Fruit fly (Drosophila melanogaster) whole organism, embryonic: Measurements from ENCODE around the gene Rdh.

Experiments
- Abd-B ChIP-seq: fragments of 200-800 bp; sonication (Bioruptor generic); optimal IDR thresholded peaks from 2 replicates; lab custom pipeline; 2018; ENCODE audit warnings: missing biosample characterization, mild to moderate bottlenecking, missing genetic modification characterization, moderate library complexity
- Adf1 ChIP-seq: fragments of 200-800 bp; sonication (Bioruptor generic); IDR thresholded peaks from 2 replicates; pipeline ENCODE4 v1.3.6; 2022; ENCODE audit warnings: missing biosample characterization, missing genetic modification characterization
- CG10209 ChIP-seq: fragments of 200-800 bp; sonication (Bioruptor generic); optimal IDR thresholded peaks from 3 replicates; lab custom pipeline; 2017; ENCODE audit warnings: missing biosample characterization, mild to moderate bottlenecking, missing genetic modification characterization, missing genetic modification reagents
- CG10321 ChIP-seq: fragments of 200-800 bp; sonication (Bioruptor generic); IDR thresholded peaks from 2 replicates; pipeline ENCODE4 v1.3.6; 2022; ENCODE audit warnings: missing biosample characterization, missing genetic modification characterization
- CG10565 ChIP-seq: fragments of 200-800 bp; sonication (Bioruptor generic); optimal IDR thresholded peaks from 3 replicates; lab custom pipeline; 2016; ENCODE audit warnings: missing biosample characterization, mild to moderate bottlenecking, missing genetic modification characterization
- CG10959 ChIP-seq: fragments of 200-800 bp; sonication (Bioruptor generic); IDR thresholded peaks from 2 replicates; pipeline ENCODE4 v1.3.6; 2022; ENCODE audit warnings: missing biosample characterization, missing genetic modification characterization
- CG11504 ChIP-seq: fragments of 200-800 bp; sonication (Bioruptor generic); optimal IDR thresholded peaks from 3 replicates; lab custom pipeline; 2019; ENCODE audit warnings: missing biosample characterization, mild to moderate bottlenecking, missing genetic modification characterization, moderate library complexity
- CG12104 ChIP-seq: fragments of 200-800 bp; sonication (Bioruptor generic); optimal IDR thresholded peaks from 3 replicates; lab custom pipeline; 2016; ENCODE audit warnings: missing biosample characterization, missing genetic modification characterization
- CG12299 ChIP-seq: fragments of 200-800 bp; sonication (Bioruptor generic); optimal IDR thresholded peaks from 2 replicates; lab custom pipeline; 2018; ENCODE audit warnings: missing biosample characterization, mild to moderate bottlenecking, missing genetic modification characterization
- CG12744 ChIP-seq: fragments of 200-800 bp; sonication (Bioruptor generic); optimal IDR thresholded peaks from 2 replicates; lab custom pipeline; 2016; ENCODE audit warnings: missing biosample characterization, missing genetic modification characterization
- CG13424 ChIP-seq: fragments of 200-800 bp; sonication (Bioruptor generic); optimal IDR thresholded peaks from 2 replicates; lab custom pipeline; 2019; ENCODE audit warnings: missing biosample characterization, mild to moderate bottlenecking, missing genetic modification characterization, moderate library complexity
- CG1603 ChIP-seq: fragments of 200-800 bp; sonication (Bioruptor generic); optimal IDR thresholded peaks from 2 replicates; lab custom pipeline; 2019; ENCODE audit warnings: missing biosample characterization, mild to moderate bottlenecking, missing genetic modification characterization, moderate library complexity
- CG16863 ChIP-seq: fragments of 200-800 bp; sonication (Bioruptor generic); optimal IDR thresholded peaks from 3 replicates; lab custom pipeline; 2016; ENCODE audit warnings: missing biosample characterization, missing genetic modification characterization
- CG2199 ChIP-seq: fragments of 200-800 bp; sonication (Bioruptor generic); IDR thresholded peaks from 3 replicates; pipeline ENCODE4 v1.3.6; 2022; ENCODE audit warnings: missing biosample characterization, missing genetic modification characterization
- CG2889 ChIP-seq: fragments of 200-800 bp; sonication (Bioruptor generic); IDR thresholded peaks from 3 replicates; pipeline ENCODE4 v1.3.6; 2022; ENCODE audit warnings: missing biosample characterization, missing genetic modification characterization
- CG31388 ChIP-seq: fragments of 200-800 bp; sonication (Bioruptor generic); optimal IDR thresholded peaks from 2 replicates; lab custom pipeline; 2016; ENCODE audit warnings: missing biosample characterization, missing genetic modification characterization
- CG34376 ChIP-seq: fragments of 200-800 bp; sonication (Bioruptor generic); optimal IDR thresholded peaks from 2 replicates; lab custom pipeline; 2018; ENCODE audit warnings: missing biosample characterization, mild to moderate bottlenecking, missing genetic modification characterization
- CG4282 ChIP-seq: fragments of 200-800 bp; sonication (Bioruptor generic); optimal IDR thresholded peaks from 2 replicates; lab custom pipeline; 2016; ENCODE audit warnings: missing biosample characterization, missing genetic modification characterization
- CG4707 ChIP-seq: fragments of 200-800 bp; sonication (Bioruptor generic); optimal IDR thresholded peaks from 2 replicates; lab custom pipeline; 2018; ENCODE audit warnings: missing biosample characterization, mild to moderate bottlenecking, missing genetic modification characterization, moderate library complexity
- CG6654 ChIP-seq: fragments of 200-800 bp; sonication (Bioruptor generic); optimal IDR thresholded peaks from 2 replicates; lab custom pipeline; 2017; ENCODE audit warnings: missing biosample characterization, mild to moderate bottlenecking, missing genetic modification characterization
- CG7963 ChIP-seq: fragments of 200-800 bp; sonication (Bioruptor generic); IDR thresholded peaks from 3 replicates; pipeline ENCODE4 v1.3.6; 2022; ENCODE audit warnings: missing biosample characterization, missing genetic modification characterization; ENCODE audit not compliant: partially characterized antibody
- CG9817 ChIP-seq: fragments of 200-800 bp; sonication (Bioruptor generic); optimal IDR thresholded peaks from 2 replicates; lab custom pipeline; 2018; ENCODE audit warnings: missing biosample characterization, mild to moderate bottlenecking, missing genetic modification characterization, moderate library complexity
- CoRest ChIP-seq: fragments of 200-800 bp; sonication (Bioruptor generic); optimal IDR thresholded peaks from 3 replicates; lab custom pipeline; 2018; ENCODE audit warnings: missing biosample characterization, mild to moderate bottlenecking, missing genetic modification characterization, moderate library complexity
- Dfd ChIP-seq, 2 experiments: fragments of >200 bp; optimal IDR thresholded peaks; 2 replicates each; lab custom pipeline; 2017; ENCODE audit warnings: missing biosample characterization in 2 of 2, missing genetic modification characterization in 2 of 2
- E2f2 ChIP-seq: fragments of 200-800 bp; sonication (Bioruptor generic); IDR thresholded peaks from 2 replicates; pipeline ENCODE4 v1.3.6; 2022; ENCODE audit warnings: missing biosample characterization, missing genetic modification characterization
- Eip74EF ChIP-seq, 2 experiments: fragments of 200-800 bp in 1 of 2; fragments of >200 bp in 1 of 2; sonication (Bioruptor generic) in 1 of 2; optimal IDR thresholded peaks; 2 replicates each; lab custom pipeline; 2017 to 2019; ENCODE audit warnings: missing biosample characterization in 2 of 2, missing genetic modification characterization in 2 of 2, mild to moderate bottlenecking in 1 of 2, moderate library complexity in 1 of 2
- Hsf ChIP-seq: fragments of 200-800 bp; sonication (Bioruptor generic); optimal IDR thresholded peaks from 3 replicates; lab custom pipeline; 2016; ENCODE audit warnings: missing biosample characterization, missing genetic modification characterization
- Mes4 ChIP-seq: fragments of 200-800 bp; sonication (Bioruptor generic); optimal IDR thresholded peaks from 2 replicates; lab custom pipeline; 2016; ENCODE audit warnings: missing biosample characterization, missing genetic modification characterization
- Opbp ChIP-seq: fragments of 200-800 bp; sonication (Bioruptor generic); IDR thresholded peaks from 3 replicates; pipeline ENCODE4 v1.3.6; 2022; ENCODE audit warnings: missing biosample characterization, missing genetic modification characterization; ENCODE audit not compliant: partially characterized antibody
- Rx ChIP-seq: fragments of 200-800 bp; sonication (Bioruptor generic); IDR thresholded peaks from 2 replicates; pipeline ENCODE4 v1.3.6; 2022; ENCODE audit warnings: missing biosample characterization, missing genetic modification characterization
- Sin3A ChIP-seq: fragments of >200 bp; optimal IDR thresholded peaks from 2 replicates; lab custom pipeline; 2018
- Spps ChIP-seq: fragments of 200-800 bp; sonication (Bioruptor generic); optimal IDR thresholded peaks from 2 replicates; lab custom pipeline; 2018; ENCODE audit warnings: missing biosample characterization, mild to moderate bottlenecking, missing genetic modification characterization
- al ChIP-seq: fragments of 200-800 bp; sonication (Bioruptor generic); IDR thresholded peaks from 2 replicates; pipeline ENCODE4 v1.3.6; 2022; ENCODE audit warnings: missing biosample characterization, missing genetic modification characterization
- ap ChIP-seq: fragments of 200-800 bp; sonication (Bioruptor generic); IDR thresholded peaks from 2 replicates; pipeline ENCODE4 v1.3.6; 2022; ENCODE audit warnings: missing biosample characterization, missing genetic modification characterization
- bab2 ChIP-seq: fragments of 200-800 bp; sonication (Bioruptor generic); optimal IDR thresholded peaks from 2 replicates; lab custom pipeline; 2016; ENCODE audit warnings: missing biosample characterization, missing genetic modification characterization
- bbx ChIP-seq: fragments of 200-800 bp; sonication (Bioruptor generic); IDR thresholded peaks from 2 replicates; pipeline ENCODE4 v1.3.6; 2022; ENCODE audit warnings: missing biosample characterization, missing genetic modification characterization; ENCODE audit not compliant: partially characterized antibody
- ci ChIP-seq: fragments of 200-800 bp; sonication (Bioruptor generic); IDR thresholded peaks from 3 replicates; pipeline ENCODE4 v1.3.6; 2022; ENCODE audit warnings: missing biosample characterization, missing genetic modification characterization
- crc ChIP-seq: fragments of 200-800 bp; sonication (Bioruptor generic); optimal IDR thresholded peaks from 2 replicates; lab custom pipeline; 2016; ENCODE audit warnings: missing biosample characterization, missing genetic modification characterization
- exex ChIP-seq: fragments of 200-800 bp; sonication (Bioruptor generic); optimal IDR thresholded peaks from 4 replicates; lab custom pipeline; 2018; ENCODE audit warnings: missing biosample characterization, mild to moderate bottlenecking, missing genetic modification characterization, moderate library complexity
- grau ChIP-seq: fragments of 200-800 bp; optimal IDR thresholded peaks from 3 replicates; lab custom pipeline; 2019; ENCODE audit warnings: missing biosample characterization, mild to moderate bottlenecking, missing genetic modification characterization, moderate library complexity
- gsb-n ChIP-seq: fragments of 200-800 bp; sonication (Bioruptor generic); optimal IDR thresholded peaks from 3 replicates; lab custom pipeline; 2018; ENCODE audit warnings: missing biosample characterization, mild to moderate bottlenecking, missing genetic modification characterization
- her ChIP-seq: fragments of 200-800 bp; sonication (Bioruptor generic); optimal IDR thresholded peaks from 2 replicates; lab custom pipeline; 2016; ENCODE audit warnings: missing biosample characterization, missing genetic modification characterization
- hth ChIP-seq: fragments of >200 bp; optimal IDR thresholded peaks from 2 replicates; lab custom pipeline; 2017; ENCODE audit warnings: inconsistent platforms
- jing ChIP-seq: fragments of 200-800 bp; sonication (Bioruptor generic); optimal IDR thresholded peaks from 2 replicates; lab custom pipeline; 2018; ENCODE audit warnings: missing biosample characterization, mild to moderate bottlenecking, missing genetic modification characterization
- nau ChIP-seq: fragments of 200-800 bp; sonication (Bioruptor generic); optimal IDR thresholded peaks from 3 replicates; lab custom pipeline; 2017; ENCODE audit warnings: missing biosample characterization, mild to moderate bottlenecking, missing genetic modification characterization, missing genetic modification reagents
- nmo ChIP-seq: fragments of 200-800 bp; sonication (Bioruptor generic); optimal IDR thresholded peaks from 2 replicates; lab custom pipeline; 2018; ENCODE audit warnings: missing biosample characterization, mild to moderate bottlenecking, missing genetic modification characterization, moderate library complexity
- pho ChIP-seq: fragments of 200-800 bp; sonication (Bioruptor generic); optimal IDR thresholded peaks from 2 replicates; lab custom pipeline; 2016; ENCODE audit warnings: missing biosample characterization, missing genetic modification characterization
- salm ChIP-seq: fragments of 200-800 bp; sonication (Bioruptor generic); optimal IDR thresholded peaks from 2 replicates; lab custom pipeline; 2018; ENCODE audit warnings: missing biosample characterization, mild to moderate bottlenecking, missing genetic modification characterization
- sqz ChIP-seq: fragments of 200-800 bp; sonication (Bioruptor generic); optimal IDR thresholded peaks from 3 replicates; lab custom pipeline; 2018; ENCODE audit warnings: missing biosample characterization, mild to moderate bottlenecking, missing genetic modification characterization
- tna ChIP-seq: fragments of 200-800 bp; sonication (Bioruptor generic); IDR thresholded peaks from 2 replicates; pipeline ENCODE4 v1.3.6; 2022; ENCODE audit warnings: missing biosample characterization, missing genetic modification characterization; ENCODE audit not compliant: partially characterized antibody
- vfl ChIP-seq: fragments of 200-800 bp; sonication (Bioruptor generic); optimal IDR thresholded peaks from 2 replicates; lab custom pipeline; 2016; ENCODE audit warnings: missing biosample characterization, missing genetic modification characterization

Gene Rdh

DNA sequence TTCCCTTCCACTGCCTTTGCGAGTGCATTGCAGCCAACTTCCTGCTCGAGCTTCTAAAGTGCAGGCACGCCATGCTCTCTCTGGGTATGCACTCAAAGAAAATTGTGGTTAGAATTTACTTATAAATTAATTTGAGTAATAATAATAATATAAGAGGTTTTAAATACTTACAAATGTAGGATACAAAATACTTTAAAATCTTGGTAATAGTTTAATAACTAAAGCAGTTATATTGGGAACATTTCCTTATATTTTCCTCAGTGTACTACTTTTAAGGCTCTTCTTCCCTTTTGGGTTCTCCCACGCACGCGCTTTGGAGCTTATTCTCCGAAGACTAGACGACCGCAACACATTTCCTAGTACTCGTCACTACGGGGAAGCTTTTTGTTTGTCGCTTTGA lies 1.3 kb downstream of the Rdh start (continued):
- TF ChIP-seq CG9817 (peak; percentile 74), exex (tag; lab: Kevin White, UChicago) (peak; percentile 42), sqz (GFP tag; lab: Kevin White, UChicago) (peak; percentile 70), CG13424 (tag; lab: Kevin White, UChicago) (peak; percentile 90), grau (tag; lab: Kevin White, UChicago) (peak; percentile 90), Opbp (GFP tag; lab: Robert Waterston, UW) (no peak), crc (GFP tag; lab: Kevin White, UChicago) (no peak), al (GFP tag; lab: Robert Waterston, UW) (peak; percentile 43; the same call in 1 of the 2 replicates), Rx (GFP tag; lab: Robert Waterston, UW) (no peak), Sin3A (no peak), Hsf (peak; percentile 15), CG16863 (GFP tag; lab: Kevin White, UChicago) (no peak), pho (peak; percentile 15), CG10959 (GFP tag; lab: Robert Waterston, UW) (no peak), CoRest (peak; percentile 88), Abd-B (GFP tag; lab: Kevin White, UChicago) (no peak), jing (GFP tag; lab: Kevin White, UChicago) (peak; percentile 10), CG12744 (GFP tag; lab: Kevin White, UChicago) (no peak), her (GFP tag; lab: Kevin White, UChicago) (no peak), CG6654 (GFP tag; lab: Kevin White, UChicago) (peak; percentile 2), CG10321 (GFP tag; lab: Robert Waterston, UW) (peak; percentile 47; the same call in 1 of the 2 replicates), CG31388 (GFP tag; lab: Kevin White, UChicago) (no peak), Spps (peak; percentile 32), CG4282 (GFP tag; lab: Kevin White, UChicago) (no peak), ci (GFP tag; lab: Robert Waterston, UW) (peak; percentile 91), CG2889 (GFP tag; lab: Robert Waterston, UW) (no peak), nau (GFP tag; lab: Kevin White, UChicago) (no peak), CG12104 (GFP tag; lab: Kevin White, UChicago) (peak; percentile 73), E2f2 (GFP tag; lab: Robert Waterston, UW) (peak; percentile 65; the same call in 1 of the 2 replicates), CG7963 (GFP tag; lab: Robert Waterston, UW) (no peak), CG1603 (tag; lab: Kevin White, UChicago) (no peak), hth (lab: Kevin White, UChicago) (no peak), gsb-n (tag; lab: Kevin White, UChicago) (peak; percentile 78), bbx (no peak), CG2199 (GFP tag; lab: Robert Waterston, UW) (0 out of 3 replicates have a peak, but pooled peaks have one; percentile 32), bab2 (peak; percentile 23), CG10565 (GFP tag; lab: Kevin White, UChicago) (no peak), Adf1 (peak; percentile 48; the same call in 1 of the 2 replicates), nmo (GFP tag; lab: Kevin White, UChicago) (peak; percentile 87), CG10209 (peak; percentile 83), salm (tag; lab: Kevin White, UChicago) (peak; percentile 63), Eip74EF (GFP tag; optimal IDR thresholded peaks at IDR 0.05; lab: Kevin White, UChicago) (no peak), tna (no peak), ap (GFP tag; lab: Robert Waterston, UW) (peak; percentile 80), vfl (GFP tag; lab: Kevin White, UChicago) (no peak), CG11504 (tag; lab: Kevin White, UChicago) (peak; percentile 91), CG4707 (GFP tag; lab: Kevin White, UChicago) (peak; percentile 56), Mes4 (no peak), CG12299 (tag; lab: Kevin White, UChicago) (peak; percentile 84), CG34376 (GFP tag; lab: Kevin White, UChicago) (peak; percentile 73), Dfd (GFP tag; optimal IDR thresholded peaks at IDR 0.05; lab: Kevin White, UChicago) (no peak)
